Fruit fly (Drosophila melanogaster): ENCODE data around the gene amd.

amd gene

dm6 chr2L:19126888-19127287 is 16.9 kb downstream of the amd start (continued):
- no peak for TF ChIP-seq CG2889 (GFP tag; IDR thresholded peaks at IDR 0.05)
- TF ChIP-seq Fer3 (tag; optimal IDR thresholded peaks at IDR 0.05): peak; percentile 61
- TF ChIP-seq salm (tag; optimal IDR thresholded peaks at IDR 0.05): peak; percentile 44
- TF ChIP-seq sim (GFP tag; IDR thresholded peaks at IDR 0.05): no peak
- TF ChIP-seq Atf-2 (GFP tag; optimal IDR thresholded peaks at IDR 0.05): no peak
- TF ChIP-seq ems (GFP tag; optimal IDR thresholded peaks at IDR 0.05): no peak
- TF ChIP-seq CG15269 (tag; optimal IDR thresholded peaks at IDR 0.05): peak; percentile 78
- no peak for TF ChIP-seq ind (GFP tag; optimal IDR thresholded peaks at IDR 0.05)
- TF ChIP-seq caup (GFP tag; optimal IDR thresholded peaks at IDR 0.05; ENCODE audit: severe bottlenecking): peak; percentile 58
- no peak for TF ChIP-seq tna (GFP tag; IDR thresholded peaks at IDR 0.05; ENCODE audit: partially characterized antibody)
- no peak for TF ChIP-seq tio (GFP tag; optimal IDR thresholded peaks at IDR 0.05)
- TF ChIP-seq gsb (GFP tag; IDR thresholded peaks at IDR 0.05): no peak
- no peak for TF ChIP-seq CG8765 (GFP tag; IDR thresholded peaks at IDR 0.05)
- no peak for TF ChIP-seq CG43689 (GFP tag; IDR thresholded peaks at IDR 0.05)
- TF ChIP-seq CG30403 (GFP tag; optimal IDR thresholded peaks at IDR 0.05): peak; percentile 68
- peak; percentile 67 for TF ChIP-seq E2f2 (GFP tag; IDR thresholded peaks at IDR 0.05)
- no peak; the same call in 1 of the 2 replicates for TF ChIP-seq unc-4 (GFP tag; IDR thresholded peaks at IDR 0.05; ENCODE audit: partially characterized antibody)
- no peak for TF ChIP-seq CG31365 (tag; optimal IDR thresholded peaks at IDR 0.05)
- peak; percentile 83 for TF ChIP-seq CG9817 (tag; optimal IDR thresholded peaks at IDR 0.05)
- TF ChIP-seq CG15479 (GFP tag; optimal IDR thresholded peaks at IDR 0.05): no peak
- no peak for TF ChIP-seq CG12236 (GFP tag; optimal IDR thresholded peaks at IDR 0.05)
- no peak for TF ChIP-seq CG7928 (GFP tag; optimal IDR thresholded peaks at IDR 0.05)
- no peak for TF ChIP-seq CrebB (tag; optimal IDR thresholded peaks at IDR 0.05)
- TF ChIP-seq sqz (GFP tag; optimal IDR thresholded peaks at IDR 0.05): no peak
- TF ChIP-seq chn (GFP tag; optimal IDR thresholded peaks at IDR 0.05): no peak
- peak; percentile 67 for TF ChIP-seq CG2120 (GFP tag; optimal IDR thresholded peaks at IDR 0.05)
- no peak for TF ChIP-seq CG7271 (tag; optimal IDR thresholded peaks at IDR 0.05)
- TF ChIP-seq B-H2 (GFP tag; optimal IDR thresholded peaks at IDR 0.05): peak; percentile 82
- TF ChIP-seq CG4730 (GFP tag; IDR thresholded peaks at IDR 0.05): no peak
- TF ChIP-seq Ptx1 (GFP tag; IDR thresholded peaks at IDR 0.05): peak; percentile 65
- no peak for TF ChIP-seq Myb (GFP tag; optimal IDR thresholded peaks at IDR 0.05)
- no peak for TF ChIP-seq Hsf (GFP tag; optimal IDR thresholded peaks at IDR 0.05)
- peak; percentile 80 for TF ChIP-seq CG14710 (tag; optimal IDR thresholded peaks at IDR 0.05)
- TF ChIP-seq Antp (GFP tag; optimal IDR thresholded peaks at IDR 0.05): no peak
- TF ChIP-seq CG1602 (GFP tag; optimal IDR thresholded peaks at IDR 0.05): peak; percentile 57
- no peak for TF ChIP-seq sisA (GFP tag; IDR thresholded peaks at IDR 0.05)
- TF ChIP-seq fd102C (GFP tag; optimal IDR thresholded peaks at IDR 0.05): no peak
- no peak for TF ChIP-seq mld (GFP tag; IDR thresholded peaks at IDR 0.05; ENCODE audit: partially characterized antibody)
- peak; percentile 11 for TF ChIP-seq CG18011 (GFP tag; optimal IDR thresholded peaks at IDR 0.05)
- TF ChIP-seq Hmx (GFP tag; optimal IDR thresholded peaks at IDR 0.05): no peak
- TF ChIP-seq jigr1 (GFP tag; IDR thresholded peaks at IDR 0.05): no peak

- TF ChIP-seq CG31388 (GFP tag; optimal IDR thresholded peaks at IDR 0.05) (no peak), CG15269 (tag; optimal IDR thresholded peaks at IDR 0.05) (peak; percentile 74), gfzf (GFP tag; optimal IDR thresholded peaks at IDR 0.05) (no peak), CG6175 (GFP tag; IDR thresholded peaks at IDR 0.05) (no peak), lov (optimal IDR thresholded peaks at IDR 0.05) (no peak), lov (GFP tag; IDR thresholded peaks at IDR 0.05) (no peak), pzg (GFP tag; optimal IDR thresholded peaks at IDR 0.05) (peak; percentile 56), CG12236 (GFP tag; optimal IDR thresholded peaks at IDR 0.05) (no peak), Tbp (GFP tag; optimal IDR thresholded peaks at IDR 0.05) (no peak), NFAT (GFP tag; IDR thresholded peaks at IDR 0.05) (peak; percentile 77), CG13123 (GFP tag; optimal IDR thresholded peaks at IDR 0.05) (peak; percentile 62), ind (GFP tag; optimal IDR thresholded peaks at IDR 0.05) (peak; percentile 79), CG14860 (GFP tag; IDR thresholded peaks at IDR 0.05; ENCODE audit: partially characterized antibody) (peak; percentile 71; the same call in 2 of the 3 replicates), sens-2 (GFP tag; IDR thresholded peaks at IDR 0.05) (no peak), z (GFP tag; IDR thresholded peaks at IDR 0.05) (no peak), Side (GFP tag; optimal IDR thresholded peaks at IDR 0.05) (peak; percentile 6)
Observed at dm6 chr2L:19131905-19132402, 22.0 kb downstream of the amd start, which contains the start of the genes AsnRS and DCTN6-p27. Gene AsnRS, minus strand, starts transcription at chr2L:19131954. Gene DCTN6-p27, plus strand, starts transcription at chr2L:19132323.
